Fruit fly (Drosophila melanogaster) whole organism, embryonic: ENCODE measurements around the gene CG3184.

Experiments
- Antp ChIP-seq: fragments of 200-800 bp; sonication (Bioruptor generic); optimal IDR thresholded peaks from 3 replicates; lab custom pipeline; 2016; ENCODE audit warnings: missing biosample characterization, missing genetic modification characterization
- Asciz ChIP-seq: fragments of 200-800 bp; sonication (Bioruptor generic); optimal IDR thresholded peaks from 2 replicates; lab custom pipeline; 2017; ENCODE audit warnings: missing biosample characterization, mild to moderate bottlenecking, missing genetic modification characterization, missing genetic modification reagents
- BEAF-32 ChIP-seq: fragments of 200-800 bp; sonication (Bioruptor generic); optimal IDR thresholded peaks from 3 replicates; lab custom pipeline; 2017; ENCODE audit warnings: missing biosample characterization, missing genetic modification characterization, mild to moderate bottlenecking, moderate library complexity, missing genetic modification reagents
- CG10274 ChIP-seq: fragments of 200-800 bp; sonication (Bioruptor generic); optimal IDR thresholded peaks from 3 replicates; lab custom pipeline; 2017; ENCODE audit warnings: missing biosample characterization, mild to moderate bottlenecking, missing genetic modification characterization
- CG10543 ChIP-seq: fragments of 200-800 bp; sonication (Bioruptor generic); optimal IDR thresholded peaks from 3 replicates; lab custom pipeline; 2017; ENCODE audit warnings: missing biosample characterization, mild to moderate bottlenecking, missing genetic modification characterization, moderate library complexity
- CG10565 ChIP-seq: fragments of 200-800 bp; sonication (Bioruptor generic); optimal IDR thresholded peaks from 3 replicates; lab custom pipeline; 2016; ENCODE audit warnings: missing biosample characterization, mild to moderate bottlenecking, missing genetic modification characterization
- CG12155 ChIP-seq: fragments of 200-800 bp; sonication (Bioruptor generic); optimal IDR thresholded peaks from 3 replicates; lab custom pipeline; 2016; ENCODE audit warnings: missing biosample characterization, missing genetic modification characterization
- CG12236 ChIP-seq: fragments of 200-800 bp; sonication (Bioruptor generic); optimal IDR thresholded peaks from 2 replicates; lab custom pipeline; 2016; ENCODE audit warnings: missing biosample characterization, missing genetic modification characterization
- CG14710 ChIP-seq: fragments of 200-800 bp; sonication (Bioruptor generic); optimal IDR thresholded peaks from 3 replicates; lab custom pipeline; 2019; ENCODE audit warnings: missing biosample characterization, mild to moderate bottlenecking, missing genetic modification characterization, moderate library complexity
- CG15479 ChIP-seq: fragments of 200-800 bp; sonication (Bioruptor generic); optimal IDR thresholded peaks from 3 replicates; lab custom pipeline; 2019; ENCODE audit warnings: missing biosample characterization, mild to moderate bottlenecking, missing genetic modification characterization, moderate library complexity
- CG17186 ChIP-seq: fragments of 200-800 bp; sonication (Bioruptor generic); optimal IDR thresholded peaks from 3 replicates; lab custom pipeline; 2017; ENCODE audit warnings: missing biosample characterization, missing genetic modification reagents, missing genetic modification characterization
- CG1832 ChIP-seq: fragments of 200-800 bp; sonication (Bioruptor generic); optimal IDR thresholded peaks from 2 replicates; lab custom pipeline; 2017; ENCODE audit warnings: missing biosample characterization, mild to moderate bottlenecking, missing genetic modification characterization, inconsistent platforms
- CG18476 ChIP-seq: fragments of 200-800 bp; sonication (Bioruptor generic); optimal IDR thresholded peaks from 2 replicates; lab custom pipeline; 2016; ENCODE audit warnings: missing biosample characterization, mild to moderate bottlenecking, missing genetic modification characterization
- CG34376 ChIP-seq: fragments of 200-800 bp; sonication (Bioruptor generic); optimal IDR thresholded peaks from 2 replicates; lab custom pipeline; 2018; ENCODE audit warnings: missing biosample characterization, mild to moderate bottlenecking, missing genetic modification characterization
- CG4404 ChIP-seq: fragments of 200-800 bp; sonication (Bioruptor generic); IDR thresholded peaks from 2 replicates; pipeline ENCODE4 v1.3.6; 2022; ENCODE audit warnings: missing biosample characterization, missing genetic modification characterization
- CG4424 ChIP-seq: fragments of 200-800 bp; sonication (Bioruptor generic); optimal IDR thresholded peaks from 3 replicates; lab custom pipeline; 2016; ENCODE audit warnings: missing biosample characterization, missing genetic modification characterization
- CG6765 ChIP-seq: fragments of 200-800 bp; sonication (Bioruptor generic); optimal IDR thresholded peaks from 3 replicates; lab custom pipeline; 2017; ENCODE audit warnings: missing biosample characterization, mild to moderate bottlenecking, missing genetic modification characterization
- CG8359 ChIP-seq: fragments of 200-800 bp; sonication (Bioruptor generic); optimal IDR thresholded peaks from 2 replicates; lab custom pipeline; 2017; ENCODE audit warnings: missing biosample characterization, mild to moderate bottlenecking, missing genetic modification characterization, borderline replicate concordance
- CG8765 ChIP-seq: fragments of 200-800 bp; sonication (Bioruptor generic); IDR thresholded peaks from 2 replicates; pipeline ENCODE4 v1.3.6; 2022; ENCODE audit warnings: missing biosample characterization, missing genetic modification characterization
- CG8924 ChIP-seq: fragments of 200-800 bp; optimal IDR thresholded peaks from 3 replicates; lab custom pipeline; 2019; ENCODE audit warnings: missing biosample characterization, mild to moderate bottlenecking, missing genetic modification characterization, moderate library complexity
- CG9437 ChIP-seq: fragments of 200-800 bp; sonication (Bioruptor generic); optimal IDR thresholded peaks from 2 replicates; lab custom pipeline; 2018; ENCODE audit warnings: missing biosample characterization, mild to moderate bottlenecking, missing genetic modification characterization
- CoRest ChIP-seq: fragments of 200-800 bp; sonication (Bioruptor generic); optimal IDR thresholded peaks from 3 replicates; lab custom pipeline; 2018; ENCODE audit warnings: missing biosample characterization, mild to moderate bottlenecking, missing genetic modification characterization, moderate library complexity
- D19A ChIP-seq: fragments of 200-800 bp; optimal IDR thresholded peaks from 3 replicates; lab custom pipeline; 2019; ENCODE audit warnings: missing biosample characterization, mild to moderate bottlenecking, missing genetic modification characterization, moderate library complexity
- Dip3 ChIP-seq: fragments of 200-800 bp; sonication (Bioruptor generic); optimal IDR thresholded peaks from 3 replicates; lab custom pipeline; 2016; ENCODE audit warnings: missing biosample characterization, missing genetic modification characterization
- Elba2 ChIP-seq: fragments of 200-800 bp; sonication (Bioruptor generic); optimal IDR thresholded peaks from 3 replicates; lab custom pipeline; 2016; ENCODE audit warnings: missing biosample characterization, missing genetic modification characterization
- Hmx ChIP-seq: fragments of 200-800 bp; sonication (Bioruptor generic); optimal IDR thresholded peaks from 2 replicates; lab custom pipeline; 2016; ENCODE audit warnings: missing biosample characterization, missing genetic modification characterization
- Hr78 ChIP-seq, 2 experiments: fragments of 200-800 bp in 1 of 2; fragments of >200 bp in 1 of 2; sonication (Bioruptor generic) in 1 of 2; optimal IDR thresholded peaks; 2 replicates each; lab custom pipeline; 2017 to 2019; ENCODE audit warnings: missing biosample characterization in 2 of 2, missing genetic modification characterization in 2 of 2, mild to moderate bottlenecking in 1 of 2, moderate library complexity in 1 of 2
- Med ChIP-seq: fragments of 200-800 bp; sonication (Bioruptor generic); peaks from one replicate; lab custom pipeline; 2016; ENCODE audit warnings: missing biosample characterization, missing genetic modification characterization, mild to moderate bottlenecking, inconsistent platforms, moderate library complexity
- Myb ChIP-seq: fragments of 200-800 bp; sonication (Bioruptor generic); optimal IDR thresholded peaks from 2 replicates; lab custom pipeline; 2016; ENCODE audit warnings: missing biosample characterization, missing genetic modification characterization
- NC2β ChIP-seq: fragments of 200-800 bp; sonication (Bioruptor generic); optimal IDR thresholded peaks from 2 replicates; lab custom pipeline; 2016; ENCODE audit warnings: missing biosample characterization, missing genetic modification characterization
- Poxn ChIP-seq: fragments of 200-800 bp; sonication (Bioruptor generic); IDR thresholded peaks from 2 replicates; pipeline ENCODE4 v1.3.6; 2022; ENCODE audit warnings: missing biosample characterization, missing genetic modification characterization
- Scr ChIP-seq: fragments of 200-800 bp; sonication (Bioruptor generic); IDR thresholded peaks from 2 replicates; pipeline ENCODE4 v1.3.6; 2022; ENCODE audit warnings: missing biosample characterization, missing genetic modification characterization; ENCODE audit not compliant: partially characterized antibody
- Six4 ChIP-seq: fragments of 200-800 bp; sonication (Bioruptor generic); optimal IDR thresholded peaks from 2 replicates; lab custom pipeline; 2016; ENCODE audit warnings: missing biosample characterization, missing genetic modification characterization
- Xbp1 ChIP-seq: fragments of 200-800 bp; sonication (Bioruptor generic); optimal IDR thresholded peaks from 3 replicates; lab custom pipeline; 2016; ENCODE audit warnings: missing biosample characterization, mild to moderate bottlenecking, missing genetic modification characterization
- abd-A ChIP-seq: fragments of 200-800 bp; sonication (Bioruptor generic); optimal IDR thresholded peaks from 3 replicates; lab custom pipeline; 2019; ENCODE audit warnings: missing biosample characterization, mild to moderate bottlenecking, missing genetic modification characterization, moderate library complexity
- ap ChIP-seq: fragments of 200-800 bp; sonication (Bioruptor generic); IDR thresholded peaks from 2 replicates; pipeline ENCODE4 v1.3.6; 2022; ENCODE audit warnings: missing biosample characterization, missing genetic modification characterization
- az2 ChIP-seq: fragments of 200-800 bp; sonication (Bioruptor generic); optimal IDR thresholded peaks from 3 replicates; lab custom pipeline; 2016; ENCODE audit warnings: missing biosample characterization, missing genetic modification characterization
- cg ChIP-seq: fragments of 200-800 bp; sonication (Bioruptor generic); optimal IDR thresholded peaks from 3 replicates; lab custom pipeline; 2019; ENCODE audit warnings: missing biosample characterization, mild to moderate bottlenecking, missing genetic modification characterization, moderate library complexity
- exex ChIP-seq: fragments of 200-800 bp; sonication (Bioruptor generic); optimal IDR thresholded peaks from 4 replicates; lab custom pipeline; 2018; ENCODE audit warnings: missing biosample characterization, mild to moderate bottlenecking, missing genetic modification characterization, moderate library complexity
- insv ChIP-seq, 2 experiments: fragments of 200-800 bp; sonication (Bioruptor generic); optimal IDR thresholded peaks; 3 replicates each; lab custom pipeline; 2016 to 2018; ENCODE audit warnings: missing biosample characterization in 2 of 2, missing genetic modification characterization in 2 of 2
- kay ChIP-seq: fragments of 200-800 bp; sonication (Bioruptor generic); optimal IDR thresholded peaks from 2 replicates; lab custom pipeline; 2016; ENCODE audit warnings: missing biosample characterization, missing genetic modification characterization
- lab ChIP-seq: fragments of 200-800 bp; sonication (Bioruptor generic); optimal IDR thresholded peaks from 3 replicates; lab custom pipeline; 2017; ENCODE audit warnings: missing biosample characterization, missing genetic modification characterization, mild to moderate bottlenecking, moderate library complexity, missing genetic modification reagents
- maf-S ChIP-seq: fragments of 200-800 bp; sonication (Bioruptor generic); optimal IDR thresholded peaks from 2 replicates; lab custom pipeline; 2016; ENCODE audit warnings: missing biosample characterization, missing genetic modification characterization
- sd ChIP-seq: fragments of 200-800 bp; sonication (Bioruptor generic); optimal IDR thresholded peaks from 3 replicates; lab custom pipeline; 2018; ENCODE audit warnings: missing biosample characterization, mild to moderate bottlenecking, missing genetic modification characterization, moderate library complexity
- sens-2 ChIP-seq: fragments of 200-800 bp; sonication (Bioruptor generic); IDR thresholded peaks from 2 replicates; pipeline ENCODE4 v1.3.6; 2022; ENCODE audit warnings: missing biosample characterization, missing genetic modification characterization
- slou ChIP-seq: fragments of 200-800 bp; sonication (Bioruptor generic); optimal IDR thresholded peaks from 3 replicates; lab custom pipeline; 2016; ENCODE audit warnings: missing biosample characterization, missing genetic modification characterization
- trh ChIP-seq: fragments of 200-800 bp; sonication (Bioruptor generic); optimal IDR thresholded peaks from 2 replicates; lab custom pipeline; 2016; ENCODE audit warnings: missing biosample characterization, missing genetic modification characterization
- zen ChIP-seq: fragments of 200-800 bp; sonication (Bioruptor generic); optimal IDR thresholded peaks from 3 replicates; lab custom pipeline; 2018; ENCODE audit warnings: missing biosample characterization, mild to moderate bottlenecking, missing genetic modification characterization, moderate library complexity

CG3184 gene

dm6 chrX:6700990-6701530 lies 12.5 kb upstream of the CG3184 start (continued):
- peak; percentile 86 for TF ChIP-seq Elba2
- peak in 1 of 2 experiments; percentile 89 for TF ChIP-seq insv (GFP tag; optimal IDR thresholded peaks at IDR 0.05; lab: Kevin White, UChicago)
- TF ChIP-seq CG12236 (GFP tag; lab: Kevin White, UChicago): no peak
- TF ChIP-seq CG6765: no peak
- no peak for TF ChIP-seq Dip3 (GFP tag; lab: Kevin White, UChicago)
- TF ChIP-seq D19A: no peak
- no peak for TF ChIP-seq CoRest (tag; lab: Kevin White, UChicago)
- no peak for TF ChIP-seq Hmx
- TF ChIP-seq Antp (GFP tag; lab: Kevin White, UChicago): no peak
- TF ChIP-seq zen (tag; lab: Kevin White, UChicago): peak; percentile 4
- no peak for TF ChIP-seq Poxn (GFP tag; lab: Robert Waterston, UW)
- no peak for TF ChIP-seq CG1832
- no peak for TF ChIP-seq CG34376
- no peak for TF ChIP-seq sens-2 (GFP tag; lab: Robert Waterston, UW)
- no peak for TF ChIP-seq Xbp1
- TF ChIP-seq ap (GFP tag; lab: Robert Waterston, UW): no peak
- TF ChIP-seq kay (GFP tag; lab: Kevin White, UChicago): no peak

- TF ChIP-seq Med (peak; percentile 64), CG10565 (GFP tag; lab: Kevin White, UChicago) (no peak), CG10543 (GFP tag; lab: Kevin White, UChicago) (peak; percentile 22), Myb (GFP tag; lab: Kevin White, UChicago) (no peak), az2 (GFP tag; lab: Kevin White, UChicago) (no peak), CG18476 (no peak), CG8924 (tag; lab: Kevin White, UChicago) (peak; percentile 71), Asciz (GFP tag; lab: Kevin White, UChicago) (peak; percentile 38), NC2β (GFP tag; lab: Kevin White, UChicago) (no peak), maf-S (no peak), BEAF-32 (no peak), CG15479 (GFP tag; lab: Kevin White, UChicago) (no peak), CG12155 (GFP tag; lab: Kevin White, UChicago) (peak; percentile 3), slou (no peak), trh (GFP tag; lab: Kevin White, UChicago) (no peak), Scr (GFP tag; lab: Robert Waterston, UW) (no peak), CG4404 (GFP tag; lab: Robert Waterston, UW) (no peak), sd (tag; lab: Kevin White, UChicago) (peak; percentile 48), CG4424 (GFP tag; lab: Kevin White, UChicago) (no peak), exex (tag; lab: Kevin White, UChicago) (peak; percentile 81), CG8765 (GFP tag; lab: Robert Waterston, UW) (no peak), CG14710 (no peak), lab (peak; percentile 8), Poxn (GFP tag; lab: Robert Waterston, UW) (no peak), CG10274 (GFP tag; lab: Kevin White, UChicago) (no peak), cg (peak; percentile 75), CG34376 (peak; percentile 62), CG9437 (GFP tag; lab: Kevin White, UChicago) (peak; percentile 32), abd-A (tag; lab: Kevin White, UChicago) (peak; percentile 59), Hr78 (GFP tag; optimal IDR thresholded peaks at IDR 0.05; lab: Kevin White, UChicago) (no peak), CG8359 (GFP tag; lab: Kevin White, UChicago) (no peak), Six4 (GFP tag; lab: Kevin White, UChicago) (no peak), CG17186 (GFP tag; lab: Kevin White, UChicago) (no peak)
Measured at dm6 chrX:6700263-6700989, 11.9 kb upstream of the CG3184 start.
